Fruit fly (Drosophila melanogaster) whole organism, embryonic: Measurements from ENCODE around the gene Rab9Fa.

ENCODE experiments used
- Ada2b ChIP-seq: fragments of 200-800 bp; sonication (Bioruptor generic); IDR thresholded peaks from 2 replicates; pipeline ENCODE4 v1.3.6; 2022; ENCODE audit warnings: missing biosample characterization, missing genetic modification characterization
- Atf6 ChIP-seq: fragments of 200-800 bp; sonication (Bioruptor generic); IDR thresholded peaks from 2 replicates; pipeline ENCODE4 v1.3.6; 2022; ENCODE audit warnings: missing biosample characterization, missing genetic modification characterization
- BtbVII ChIP-seq: fragments of 200-800 bp; sonication (Bioruptor generic); optimal IDR thresholded peaks from 3 replicates; lab custom pipeline; 2017; ENCODE audit warnings: missing biosample characterization, mild to moderate bottlenecking, missing genetic modification characterization
- CG10462 ChIP-seq: fragments of 200-800 bp; sonication (Bioruptor generic); optimal IDR thresholded peaks from 2 replicates; lab custom pipeline; 2016; ENCODE audit warnings: missing biosample characterization, missing genetic modification characterization
- CG10543 ChIP-seq: fragments of 200-800 bp; sonication (Bioruptor generic); optimal IDR thresholded peaks from 3 replicates; lab custom pipeline; 2017; ENCODE audit warnings: missing biosample characterization, mild to moderate bottlenecking, missing genetic modification characterization, moderate library complexity
- CG10959 ChIP-seq: fragments of 200-800 bp; sonication (Bioruptor generic); IDR thresholded peaks from 2 replicates; pipeline ENCODE4 v1.3.6; 2022; ENCODE audit warnings: missing biosample characterization, missing genetic modification characterization
- CG11456 ChIP-seq: fragments of 200-800 bp; sonication (Bioruptor generic); IDR thresholded peaks from 3 replicates; pipeline ENCODE4 v1.3.6; 2022; ENCODE audit warnings: missing biosample characterization, missing genetic modification characterization
- CG12219 ChIP-seq: fragments of 200-800 bp; sonication (Bioruptor generic); optimal IDR thresholded peaks from 3 replicates; lab custom pipeline; 2018; ENCODE audit warnings: missing biosample characterization, mild to moderate bottlenecking, missing genetic modification characterization
- CG13123 ChIP-seq: fragments of 200-800 bp; sonication (Bioruptor generic); optimal IDR thresholded peaks from 2 replicates; lab custom pipeline; 2016; ENCODE audit warnings: missing biosample characterization, missing genetic modification characterization
- CG13287 ChIP-seq: fragments of 200-800 bp; sonication (Bioruptor generic); IDR thresholded peaks from 2 replicates; pipeline ENCODE4 v1.3.6; 2022; ENCODE audit warnings: missing biosample characterization, missing genetic modification characterization; ENCODE audit not compliant: partially characterized antibody
- CG14014 ChIP-seq: fragments of 200-800 bp; sonication (Bioruptor generic); IDR thresholded peaks from 2 replicates; pipeline ENCODE4 v1.3.6; 2022; ENCODE audit warnings: missing biosample characterization, missing genetic modification characterization
- CG14050 ChIP-seq: fragments of 200-800 bp; sonication (Bioruptor generic); IDR thresholded peaks from 3 replicates; pipeline ENCODE4 v1.3.6; 2022; ENCODE audit warnings: missing biosample characterization, missing genetic modification characterization
- CG14710 ChIP-seq: fragments of 200-800 bp; sonication (Bioruptor generic); optimal IDR thresholded peaks from 3 replicates; lab custom pipeline; 2019; ENCODE audit warnings: missing biosample characterization, mild to moderate bottlenecking, missing genetic modification characterization, moderate library complexity
- CG16813 ChIP-seq: fragments of 200-800 bp; sonication (Bioruptor generic); IDR thresholded peaks from 3 replicates; pipeline ENCODE4 v1.3.6; 2022; ENCODE audit warnings: missing biosample characterization, missing genetic modification characterization; ENCODE audit not compliant: partially characterized antibody
- CG1792 ChIP-seq: fragments of 200-800 bp; sonication (Bioruptor generic); optimal IDR thresholded peaks from 2 replicates; lab custom pipeline; 2016; ENCODE audit warnings: missing biosample characterization, missing genetic modification characterization
- CG2120 ChIP-seq: fragments of 200-800 bp; sonication (Bioruptor generic); optimal IDR thresholded peaks from 3 replicates; lab custom pipeline; 2016; ENCODE audit warnings: missing biosample characterization, missing genetic modification characterization
- CG2875 ChIP-seq: fragments of 200-800 bp; sonication (Bioruptor generic); optimal IDR thresholded peaks from 2 replicates; lab custom pipeline; 2017; ENCODE audit warnings: missing biosample characterization, mild to moderate bottlenecking, missing genetic modification characterization, missing genetic modification reagents
- CG30403 ChIP-seq: fragments of 200-800 bp; sonication (Bioruptor generic); optimal IDR thresholded peaks from 3 replicates; lab custom pipeline; 2016; ENCODE audit warnings: missing biosample characterization, missing genetic modification characterization
- CG31441 ChIP-seq: fragments of 200-800 bp; sonication (Bioruptor generic); IDR thresholded peaks from 2 replicates; pipeline ENCODE4 v1.3.6; 2022; ENCODE audit warnings: missing biosample characterization, missing genetic modification characterization
- CG3163 ChIP-seq: fragments of 200-800 bp; sonication (Bioruptor generic); optimal IDR thresholded peaks from 3 replicates; lab custom pipeline; 2016; ENCODE audit warnings: missing biosample characterization, missing genetic modification characterization
- CG32532 ChIP-seq: fragments of 200-800 bp; sonication (Bioruptor generic); IDR thresholded peaks from 2 replicates; pipeline ENCODE4 v1.3.6; 2022; ENCODE audit warnings: missing biosample characterization, missing genetic modification characterization
- CG34376 ChIP-seq: fragments of 200-800 bp; sonication (Bioruptor generic); optimal IDR thresholded peaks from 2 replicates; lab custom pipeline; 2018; ENCODE audit warnings: missing biosample characterization, mild to moderate bottlenecking, missing genetic modification characterization
- CG7839 ChIP-seq: fragments of 200-800 bp; sonication (Bioruptor generic); optimal IDR thresholded peaks from 3 replicates; lab custom pipeline; 2018; ENCODE audit warnings: missing biosample characterization, mild to moderate bottlenecking, missing genetic modification characterization, moderate library complexity
- CG7963 ChIP-seq: fragments of 200-800 bp; sonication (Bioruptor generic); IDR thresholded peaks from 3 replicates; pipeline ENCODE4 v1.3.6; 2022; ENCODE audit warnings: missing biosample characterization, missing genetic modification characterization; ENCODE audit not compliant: partially characterized antibody
- CG9876 ChIP-seq: fragments of 200-800 bp; sonication (Bioruptor generic); optimal IDR thresholded peaks from 2 replicates; lab custom pipeline; 2016; ENCODE audit warnings: missing biosample characterization, missing genetic modification characterization
- D19B ChIP-seq: fragments of 200-800 bp; sonication (Bioruptor generic); optimal IDR thresholded peaks from 2 replicates; lab custom pipeline; 2017; ENCODE audit warnings: missing biosample characterization, mild to moderate bottlenecking, missing genetic modification characterization
- Dbx ChIP-seq: fragments of 200-800 bp; sonication (Bioruptor generic); IDR thresholded peaks from 3 replicates; pipeline ENCODE4 v1.3.6; 2022; ENCODE audit warnings: missing biosample characterization, missing genetic modification characterization
- Ets65A ChIP-seq: fragments of 200-800 bp; sonication (Bioruptor generic); peaks from one replicate; lab custom pipeline; 2016; ENCODE audit warnings: missing biosample characterization, missing genetic modification characterization
- Hr39 ChIP-seq: fragments of >200 bp; optimal IDR thresholded peaks from 2 replicates; lab custom pipeline; 2017
- Hsf ChIP-seq: fragments of 200-800 bp; sonication (Bioruptor generic); optimal IDR thresholded peaks from 3 replicates; lab custom pipeline; 2016; ENCODE audit warnings: missing biosample characterization, missing genetic modification characterization
- NC2α ChIP-seq: fragments of 200-800 bp; sonication (Bioruptor generic); optimal IDR thresholded peaks from 2 replicates; lab custom pipeline; 2016; ENCODE audit warnings: missing biosample characterization, missing genetic modification characterization
- Nf-YA ChIP-seq: fragments of 200-800 bp; sonication (Bioruptor generic); IDR thresholded peaks from 2 replicates; pipeline ENCODE4 v1.3.6; 2022; ENCODE audit warnings: missing biosample characterization, missing genetic modification characterization
- Sin3A ChIP-seq: fragments of >200 bp; optimal IDR thresholded peaks from 2 replicates; lab custom pipeline; 2018
- Sox102F ChIP-seq: fragments of 200-800 bp; sonication (Bioruptor generic); optimal IDR thresholded peaks from 2 replicates; lab custom pipeline; 2018; ENCODE audit warnings: missing biosample characterization, mild to moderate bottlenecking, missing genetic modification characterization, moderate library complexity
- Tbp ChIP-seq: fragments of >200 bp; optimal IDR thresholded peaks from 2 replicates; lab custom pipeline; 2018; ENCODE audit warnings: missing biosample characterization, missing genetic modification characterization
- Xrp1 ChIP-seq: fragments of 200-800 bp; sonication (Bioruptor generic); IDR thresholded peaks from 2 replicates; pipeline ENCODE4 v1.3.6; 2022; ENCODE audit warnings: missing biosample characterization, missing genetic modification characterization
- amos ChIP-seq: fragments of 200-800 bp; sonication (Bioruptor generic); IDR thresholded peaks from 2 replicates; pipeline ENCODE4 v1.3.6; 2022; ENCODE audit warnings: missing biosample characterization, missing genetic modification characterization; ENCODE audit not compliant: partially characterized antibody
- aop ChIP-seq: fragments of 200-800 bp; sonication (Bioruptor generic); IDR thresholded peaks from 2 replicates; pipeline ENCODE4 v1.3.6; 2022; ENCODE audit warnings: missing biosample characterization, missing genetic modification characterization
- ase ChIP-seq: fragments of 200-800 bp; sonication (Bioruptor generic); IDR thresholded peaks from 3 replicates; pipeline ENCODE4 v1.3.6; 2022; ENCODE audit warnings: missing biosample characterization, missing genetic modification characterization
- bcd ChIP-seq: fragments of 200-800 bp; sonication (Bioruptor generic); optimal IDR thresholded peaks from 2 replicates; lab custom pipeline; 2017; ENCODE audit warnings: missing biosample characterization, mild to moderate bottlenecking, missing genetic modification characterization
- chm ChIP-seq: fragments of 200-800 bp; sonication (Bioruptor generic); IDR thresholded peaks from 2 replicates; pipeline ENCODE4 v1.3.6; 2022; ENCODE audit warnings: missing biosample characterization, missing genetic modification characterization
- gce ChIP-seq: fragments of 200-800 bp; sonication (Bioruptor generic); IDR thresholded peaks from 3 replicates; pipeline ENCODE4 v1.3.6; 2022; ENCODE audit warnings: missing biosample characterization, missing genetic modification characterization
- gsb ChIP-seq: fragments of 200-800 bp; sonication (Bioruptor generic); IDR thresholded peaks from 2 replicates; pipeline ENCODE4 v1.3.6; 2022; ENCODE audit warnings: missing biosample characterization, missing genetic modification characterization
- insv ChIP-seq, 2 experiments: fragments of 200-800 bp; sonication (Bioruptor generic); optimal IDR thresholded peaks; 3 replicates each; lab custom pipeline; 2016 to 2018; ENCODE audit warnings: missing biosample characterization in 2 of 2, missing genetic modification characterization in 2 of 2
- lov ChIP-seq, 2 experiments: fragments of 200-800 bp in 1 of 2; fragments of >200 bp in 1 of 2; sonication (Bioruptor generic) in 1 of 2; IDR thresholded peaks in 1 of 2; optimal IDR thresholded peaks in 1 of 2; 2 replicates in 1 of 2; 3 replicates in 1 of 2; pipeline versions ENCODE4 v1.3.6 to Lab custom; 2017 to 2022; ENCODE audit warnings: missing biosample characterization in 1 of 2, missing genetic modification characterization in 1 of 2
- pita ChIP-seq: fragments of 200-800 bp; sonication (Bioruptor generic); optimal IDR thresholded peaks from 2 replicates; lab custom pipeline; 2017; ENCODE audit warnings: missing biosample characterization, mild to moderate bottlenecking, missing genetic modification characterization
- pzg ChIP-seq: fragments of 200-800 bp; sonication (Bioruptor generic); optimal IDR thresholded peaks from 3 replicates; lab custom pipeline; 2018; ENCODE audit warnings: missing biosample characterization, mild to moderate bottlenecking, missing genetic modification characterization, moderate library complexity
- rib ChIP-seq: fragments of 200-800 bp; sonication (Bioruptor generic); IDR thresholded peaks from 2 replicates; pipeline ENCODE4 v1.3.6; 2022; ENCODE audit warnings: missing biosample characterization, missing genetic modification characterization
- run ChIP-seq: fragments of 200-800 bp; sonication (Bioruptor generic); optimal IDR thresholded peaks from 3 replicates; lab custom pipeline; 2018; ENCODE audit warnings: missing biosample characterization, mild to moderate bottlenecking, missing genetic modification characterization
- toy ChIP-seq: fragments of 200-800 bp; sonication (Bioruptor generic); IDR thresholded peaks from 2 replicates; pipeline ENCODE4 v1.3.6; 2022; ENCODE audit warnings: missing biosample characterization, missing genetic modification characterization
- vfl ChIP-seq: fragments of 200-800 bp; sonication (Bioruptor generic); optimal IDR thresholded peaks from 2 replicates; lab custom pipeline; 2016; ENCODE audit warnings: missing biosample characterization, missing genetic modification characterization
- vnd ChIP-seq: fragments of 200-800 bp; sonication (Bioruptor generic); IDR thresholded peaks from 3 replicates; pipeline ENCODE4 v1.3.6; 2022; ENCODE audit warnings: missing biosample characterization, missing genetic modification characterization; ENCODE audit not compliant: partially characterized antibody
- wek ChIP-seq: fragments of 200-800 bp; sonication (Bioruptor generic); optimal IDR thresholded peaks from 3 replicates; lab custom pipeline; 2018; ENCODE audit warnings: missing biosample characterization, mild to moderate bottlenecking, missing genetic modification characterization, moderate library complexity

Rab9Fa gene

dm6 chrX:10927110-10927509 lies 23.7 kb downstream of the Rab9Fa start, which contains the start of gene CG2145 (continued):
- TF ChIP-seq pzg (GFP tag; lab: Kevin White, UChicago) (no peak), CG34376 (GFP tag; lab: Kevin White, UChicago) (peak; percentile 26), NC2α (no peak), BtbVII (GFP tag; lab: Kevin White, UChicago) (no peak), run (tag; lab: Kevin White, UChicago) (peak; percentile 18), Atf6 (GFP tag; lab: Robert Waterston, UW) (0 out of 2 replicates have a peak, but pooled peaks have one; percentile 16), gce (GFP tag; lab: Robert Waterston, UW) (no peak), CG7963 (GFP tag; lab: Robert Waterston, UW) (no peak), CG9876 (GFP tag; lab: Kevin White, UChicago) (no peak), Sin3A (lab: Kevin White, UChicago) (no peak), CG14050 (GFP tag; lab: Robert Waterston, UW) (no peak), D19B (GFP tag; lab: Kevin White, UChicago) (no peak), ase (GFP tag; lab: Robert Waterston, UW) (no peak), CG11456 (no peak), CG10462 (GFP tag; lab: Kevin White, UChicago) (no peak), wek (GFP tag; lab: Kevin White, UChicago) (no peak), bcd (GFP tag; lab: Kevin White, UChicago) (no peak), CG30403 (no peak), Hsf (GFP tag; lab: Kevin White, UChicago) (no peak), pita (GFP tag; lab: Kevin White, UChicago) (no peak), CG16813 (GFP tag; lab: Robert Waterston, UW) (no peak), CG12219 (no peak), CG10543 (peak; percentile 42), CG13287 (peak; percentile 8; the same call in 1 of the 2 replicates), lov (optimal IDR thresholded peaks at IDR 0.05; lab: Kevin White, UChicago) (no peak), lov (GFP tag; IDR thresholded peaks at IDR 0.05; lab: Robert Waterston, UW) (no peak), Sox102F (GFP tag; lab: Kevin White, UChicago) (peak; percentile 4), CG1792 (GFP tag; lab: Kevin White, UChicago) (no peak), gsb (GFP tag; lab: Robert Waterston, UW) (no peak), chm (GFP tag; lab: Robert Waterston, UW) (no peak), CG2120 (GFP tag; lab: Kevin White, UChicago) (no peak), Ada2b (GFP tag; lab: Robert Waterston, UW) (no peak), Xrp1 (GFP tag; lab: Robert Waterston, UW) (0 out of 2 replicates have a peak, but pooled peaks have one; percentile 7), rib (GFP tag; lab: Robert Waterston, UW) (no peak), CG2875 (no peak), CG14014 (GFP tag; lab: Robert Waterston, UW) (no peak), CG32532 (GFP tag; lab: Robert Waterston, UW) (no peak), CG13123 (GFP tag; lab: Kevin White, UChicago) (no peak), aop (GFP tag; lab: Robert Waterston, UW) (no peak), toy (GFP tag; lab: Robert Waterston, UW) (no peak), insv (GFP tag; optimal IDR thresholded peaks at IDR 0.05; lab: Kevin White, UChicago) (no peak), CG14710 (tag; lab: Kevin White, UChicago) (no peak), Nf-YA (GFP tag; lab: Robert Waterston, UW) (no peak), Ets65A (GFP tag; lab: Kevin White, UChicago) (no peak), Tbp (GFP tag; lab: Kevin White, UChicago) (no peak), amos (GFP tag; lab: Robert Waterston, UW) (no peak), CG3163 (no peak), vnd (GFP tag; lab: Robert Waterston, UW) (no peak), vfl (GFP tag; lab: Kevin White, UChicago) (no peak), Dbx (no peak), CG7839 (tag; lab: Kevin White, UChicago) (peak; percentile 1), CG10959 (GFP tag; lab: Robert Waterston, UW) (no peak), CG31441 (GFP tag; lab: Robert Waterston, UW) (0 out of 2 replicates have a peak, but pooled peaks have one; percentile 12), Hr39 (lab: Kevin White, UChicago) (no peak)
